Fruit fly (Drosophila melanogaster) whole organism, prepupa: Measurements from ENCODE around the gene Hs2st.
A peak's percentile ranks its signal among the peaks of the same experiment; 100 is the strongest.

Experiments used
- Blimp-1 ChIP-seq: fragments of 200-800 bp; sonication (Bioruptor generic); optimal IDR thresholded peaks from 3 replicates; lab custom pipeline; 2017; ENCODE audit warnings: missing biosample characterization, missing genetic modification characterization, mild to moderate bottlenecking, moderate library complexity, missing genetic modification reagents
- CG10631 ChIP-seq: fragments of 200-800 bp; sonication (Bioruptor generic); optimal IDR thresholded peaks from 2 replicates; lab custom pipeline; 2016; ENCODE audit warnings: missing biosample characterization, missing genetic modification characterization
- CG10669 ChIP-seq: fragments of 200-800 bp; sonication (Bioruptor generic); optimal IDR thresholded peaks from 3 replicates; lab custom pipeline; 2018; ENCODE audit warnings: missing biosample characterization, mild to moderate bottlenecking, missing genetic modification characterization, moderate library complexity
- CG11762 ChIP-seq: fragments of 200-800 bp; sonication (Bioruptor generic); optimal IDR thresholded peaks from 3 replicates; lab custom pipeline; 2016; ENCODE audit warnings: missing biosample characterization, missing genetic modification characterization; ENCODE audit not compliant: insufficient read depth
- CG11902 ChIP-seq: fragments of 200-800 bp; sonication (Bioruptor generic); optimal IDR thresholded peaks from 3 replicates; lab custom pipeline; 2016; ENCODE audit warnings: missing biosample characterization, missing genetic modification characterization
- CG15336 ChIP-seq: fragments of 200-800 bp; sonication (Bioruptor generic); IDR thresholded peaks from 2 replicates; pipeline ENCODE4 v1.3.6; 2022; ENCODE audit warnings: missing biosample characterization, missing genetic modification characterization
- CG1621 ChIP-seq: fragments of 200-800 bp; sonication (Bioruptor generic); optimal IDR thresholded peaks from 3 replicates; lab custom pipeline; 2018; ENCODE audit warnings: missing biosample characterization, mild to moderate bottlenecking, missing genetic modification characterization
- CG16779 ChIP-seq: fragments of 200-800 bp; sonication (Bioruptor generic); optimal IDR thresholded peaks from 3 replicates; lab custom pipeline; 2017; ENCODE audit warnings: missing biosample characterization, mild to moderate bottlenecking, missing genetic modification characterization
- CG3032 ChIP-seq: fragments of 200-800 bp; optimal IDR thresholded peaks from 2 replicates; lab custom pipeline; 2019; ENCODE audit warnings: missing biosample characterization, mild to moderate bottlenecking, missing genetic modification characterization, moderate library complexity
- CG31627 ChIP-seq: fragments of 200-800 bp; sonication (Bioruptor generic); optimal IDR thresholded peaks from 3 replicates; lab custom pipeline; 2016; ENCODE audit warnings: missing biosample characterization, missing genetic modification characterization
- CG32006 ChIP-seq: fragments of 200-800 bp; sonication (Bioruptor generic); optimal IDR thresholded peaks from 3 replicates; lab custom pipeline; 2017; ENCODE audit warnings: missing biosample characterization, mild to moderate bottlenecking, missing genetic modification characterization
- CG34406 ChIP-seq: fragments of 200-800 bp; sonication (Bioruptor generic); optimal IDR thresholded peaks from 3 replicates; lab custom pipeline; 2016; ENCODE audit warnings: missing biosample characterization, missing genetic modification characterization
- CG3919 ChIP-seq: fragments of 200-800 bp; sonication (Bioruptor generic); optimal IDR thresholded peaks from 3 replicates; lab custom pipeline; 2016; ENCODE audit warnings: missing biosample characterization, missing genetic modification characterization
- CG4318 ChIP-seq: fragments of 200-800 bp; sonication (Bioruptor generic); optimal IDR thresholded peaks from 3 replicates; lab custom pipeline; 2017; ENCODE audit warnings: missing biosample characterization, mild to moderate bottlenecking, missing genetic modification characterization
- CG6163 ChIP-seq: fragments of 200-800 bp; sonication (Bioruptor generic); IDR thresholded peaks from 3 replicates; pipeline ENCODE4 v1.3.6; 2022; ENCODE audit warnings: missing biosample characterization, missing genetic modification characterization
- CG6276 ChIP-seq: fragments of 200-800 bp; sonication (Bioruptor generic); optimal IDR thresholded peaks from 2 replicates; lab custom pipeline; 2017; ENCODE audit warnings: missing biosample characterization, mild to moderate bottlenecking, missing genetic modification characterization
- CG8119 ChIP-seq: fragments of 200-800 bp; sonication (Bioruptor generic); IDR thresholded peaks from 3 replicates; pipeline ENCODE4 v1.3.6; 2022; ENCODE audit warnings: missing biosample characterization, missing genetic modification characterization
- CG8632 ChIP-seq: fragments of 200-800 bp; sonication (Bioruptor generic); optimal IDR thresholded peaks from 3 replicates; lab custom pipeline; 2016; ENCODE audit warnings: missing biosample characterization, missing genetic modification characterization
- CG9139 ChIP-seq: fragments of 200-800 bp; sonication (Bioruptor generic); optimal IDR thresholded peaks from 3 replicates; lab custom pipeline; 2017; ENCODE audit warnings: missing biosample characterization, mild to moderate bottlenecking, missing genetic modification characterization
- Eip75B ChIP-seq: fragments of 200-800 bp; sonication (Bioruptor generic); optimal IDR thresholded peaks from 3 replicates; lab custom pipeline; 2016; ENCODE audit warnings: missing biosample characterization, missing genetic modification characterization
- Eip78C ChIP-seq: fragments of 200-800 bp; sonication (Bioruptor generic); peaks from one replicate; lab custom pipeline; 2016; ENCODE audit warnings: missing biosample characterization, missing genetic modification characterization
- Eip93F ChIP-seq: fragments of 200-800 bp; sonication (Bioruptor generic); optimal IDR thresholded peaks from 2 replicates; lab custom pipeline; 2016; ENCODE audit warnings: missing biosample characterization, mild to moderate bottlenecking, missing genetic modification characterization
- Ets21C ChIP-seq: fragments of 200-800 bp; sonication (Bioruptor generic); optimal IDR thresholded peaks from 3 replicates; lab custom pipeline; 2016; ENCODE audit warnings: missing biosample characterization, missing genetic modification characterization
- Gug ChIP-seq: fragments of 200-800 bp; sonication (Bioruptor generic); IDR thresholded peaks from 2 replicates; pipeline ENCODE4 v1.3.6; 2022; ENCODE audit warnings: missing biosample characterization, missing genetic modification characterization
- Hr38 ChIP-seq: sonication (Bioruptor generic); optimal IDR thresholded peaks from 2 replicates; lab custom pipeline; 2016; ENCODE audit warnings: missing biosample characterization, missing genetic modification characterization
- Hr4 ChIP-seq: fragments of 200-800 bp; sonication (Bioruptor generic); optimal IDR thresholded peaks from 3 replicates; lab custom pipeline; 2016; ENCODE audit warnings: missing biosample characterization, missing genetic modification characterization
- Lpt ChIP-seq: fragments of 200-800 bp; sonication (Bioruptor generic); optimal IDR thresholded peaks from 3 replicates; lab custom pipeline; 2016; ENCODE audit warnings: missing biosample characterization, missing genetic modification characterization
- OdsH ChIP-seq: fragments of 200-800 bp; sonication (Bioruptor generic); optimal IDR thresholded peaks from 3 replicates; lab custom pipeline; 2016; ENCODE audit warnings: missing biosample characterization, missing genetic modification characterization
- Smox ChIP-seq: fragments of 200-800 bp; sonication (Bioruptor generic); optimal IDR thresholded peaks from 3 replicates; lab custom pipeline; 2016; ENCODE audit warnings: missing biosample characterization, missing genetic modification characterization
- Sox14 ChIP-seq: fragments of 200-800 bp; sonication (Bioruptor generic); optimal IDR thresholded peaks from 3 replicates; lab custom pipeline; 2016; ENCODE audit warnings: missing biosample characterization, missing genetic modification characterization
- Sox15 ChIP-seq: fragments of 200-800 bp; sonication (Bioruptor generic); optimal IDR thresholded peaks from 3 replicates; lab custom pipeline; 2016; ENCODE audit warnings: missing biosample characterization, missing genetic modification characterization
- cyc ChIP-seq: fragments of 200-800 bp; sonication (Bioruptor generic); optimal IDR thresholded peaks from 3 replicates; lab custom pipeline; 2016; ENCODE audit warnings: missing biosample characterization, missing genetic modification characterization
- eg ChIP-seq: fragments of 200-800 bp; sonication (Bioruptor generic); IDR thresholded peaks from 3 replicates; pipeline ENCODE4 v1.3.6; 2022; ENCODE audit warnings: missing biosample characterization, missing genetic modification characterization
- esn ChIP-seq: fragments of 200-800 bp; sonication (Bioruptor generic); optimal IDR thresholded peaks from 2 replicates; lab custom pipeline; 2016; ENCODE audit warnings: missing biosample characterization, mild to moderate bottlenecking, missing genetic modification characterization, moderate library complexity
- fd59A ChIP-seq: fragments of 200-800 bp; sonication (Bioruptor generic); optimal IDR thresholded peaks from 2 replicates; lab custom pipeline; 2017; ENCODE audit warnings: missing biosample characterization, mild to moderate bottlenecking, missing genetic modification characterization, missing genetic modification reagents
- fd85E ChIP-seq: fragments of 200-800 bp; sonication (Bioruptor generic); optimal IDR thresholded peaks from 3 replicates; lab custom pipeline; 2016; ENCODE audit warnings: missing biosample characterization, missing genetic modification characterization
- lz ChIP-seq: fragments of 200-800 bp; sonication (Bioruptor generic); optimal IDR thresholded peaks from 3 replicates; lab custom pipeline; 2016; ENCODE audit warnings: missing biosample characterization, missing genetic modification characterization
- net ChIP-seq: fragments of 200-800 bp; sonication (Bioruptor generic); optimal IDR thresholded peaks from 3 replicates; lab custom pipeline; 2016; ENCODE audit warnings: missing biosample characterization, missing genetic modification characterization
- pdm3 ChIP-seq: fragments of 200-800 bp; sonication (Bioruptor generic); optimal IDR thresholded peaks from 3 replicates; lab custom pipeline; 2016; ENCODE audit warnings: missing biosample characterization, missing genetic modification characterization
- salr ChIP-seq, 2 experiments: fragments of 200-800 bp; sonication (Bioruptor generic); optimal IDR thresholded peaks; 3 replicates each; lab custom pipeline; 2016 to 2018; ENCODE audit warnings: missing biosample characterization in 2 of 2, missing genetic modification characterization in 2 of 2, mild to moderate bottlenecking in 1 of 2
- spab ChIP-seq: fragments of 200-800 bp; sonication (Bioruptor generic); optimal IDR thresholded peaks from 2 replicates; lab custom pipeline; 2017; ENCODE audit warnings: missing biosample characterization, mild to moderate bottlenecking, missing genetic modification characterization, missing genetic modification reagents
- svp ChIP-seq: fragments of 200-800 bp; sonication (Bioruptor generic); peaks from one replicate; lab custom pipeline; 2016; ENCODE audit warnings: missing biosample characterization, missing genetic modification characterization
- topi ChIP-seq: fragments of 200-800 bp; sonication (Bioruptor generic); optimal IDR thresholded peaks from 3 replicates; lab custom pipeline; 2016; ENCODE audit warnings: missing biosample characterization, missing genetic modification characterization
- vri ChIP-seq: fragments of 200-800 bp; sonication (Bioruptor generic); optimal IDR thresholded peaks from 3 replicates; lab custom pipeline; 2016; ENCODE audit warnings: missing biosample characterization, mild to moderate bottlenecking, missing genetic modification characterization

Hs2st gene

DNA sequence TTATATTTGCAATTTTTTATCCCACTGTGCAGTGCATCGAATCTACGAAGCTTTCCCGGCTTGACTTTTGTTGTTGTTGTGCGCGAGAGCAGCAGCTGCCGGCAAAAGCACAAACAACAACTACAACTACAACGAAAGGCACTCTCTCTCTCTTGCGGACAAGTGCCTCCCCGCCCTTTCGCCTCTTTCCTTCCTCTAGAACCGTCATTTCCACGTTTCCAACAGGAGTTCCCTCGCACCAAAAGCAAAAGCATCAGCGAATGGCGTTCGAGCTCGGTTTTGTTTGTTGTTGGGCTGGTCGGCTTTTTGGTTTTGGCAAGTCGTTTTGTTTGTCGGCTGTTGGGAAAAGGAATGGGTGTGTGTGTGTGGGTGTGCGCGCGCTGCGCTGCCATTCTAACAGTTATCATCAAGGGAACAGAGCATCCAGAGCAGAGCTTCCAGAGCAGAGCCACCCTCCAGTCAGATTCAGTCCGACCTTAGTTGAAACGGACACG, 19.3 kb upstream of the Hs2st start, which contains the start of gene tj:
Gene tj, plus strand, starts transcription at position 444 of the 494 bp plus-strand sequence.
- peak; percentile 60 for TF ChIP-seq svp (GFP tag; lab: Kevin White, UChicago)
- TF ChIP-seq eg (GFP tag; lab: Robert Waterston, UW), result no peak
- TF ChIP-seq vri (GFP tag; lab: Kevin White, UChicago), result no peak
- peak; percentile 12 for TF ChIP-seq Eip78C (GFP tag; lab: Kevin White, UChicago)
- TF ChIP-seq net (GFP tag; lab: Kevin White, UChicago), result no peak
- TF ChIP-seq CG32006 (GFP tag; lab: Kevin White, UChicago), result no peak
- TF ChIP-seq CG6163, result 0 out of 3 replicates have a peak, but pooled peaks have one; percentile 22
- TF ChIP-seq fd85E (GFP tag; lab: Kevin White, UChicago), result no peak
- no peak for TF ChIP-seq CG10631 (GFP tag; lab: Kevin White, UChicago)
- TF ChIP-seq Smox, result no peak
- TF ChIP-seq CG3032 (tag; lab: Kevin White, UChicago), result no peak
- TF ChIP-seq lz (GFP tag; lab: Kevin White, UChicago), result no peak

DNA sequence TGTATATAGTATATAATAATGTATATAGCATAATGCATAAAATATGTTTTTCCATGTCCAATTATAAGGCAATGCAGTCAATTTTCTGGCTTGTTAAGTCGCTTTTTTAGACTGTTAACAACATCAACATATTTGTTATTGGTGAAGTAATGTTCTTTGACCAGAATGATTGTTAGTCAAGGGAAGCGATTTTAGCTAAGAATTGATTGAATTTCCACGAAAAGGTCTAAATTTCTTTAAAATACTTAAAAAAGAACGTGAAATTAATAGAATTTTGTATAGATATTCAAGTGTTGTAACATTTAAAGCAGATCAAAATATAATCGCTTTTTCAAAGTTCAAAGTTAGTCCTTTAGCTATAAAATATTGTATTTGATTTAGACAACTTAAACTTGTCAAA, 18.9 kb upstream of the Hs2st start:
- no peak for TF ChIP-seq lz (GFP tag; lab: Kevin White, UChicago)
- TF ChIP-seq OdsH (GFP tag; lab: Kevin White, UChicago), result peak; percentile 17
- TF ChIP-seq CG10631 (GFP tag; lab: Kevin White, UChicago), result peak; percentile 24
- no peak for TF ChIP-seq Ets21C (GFP tag; lab: Kevin White, UChicago)
- TF ChIP-seq cyc (GFP tag; lab: Kevin White, UChicago), result no peak
- TF ChIP-seq vri (GFP tag; lab: Kevin White, UChicago), result no peak
- no peak for TF ChIP-seq Hr38 (GFP tag; lab: Kevin White, UChicago)
- TF ChIP-seq Eip78C (GFP tag; lab: Kevin White, UChicago), result peak; percentile 84
- TF ChIP-seq Smox, result no peak
- no peak for TF ChIP-seq fd59A (GFP tag; lab: Kevin White, UChicago)
- TF ChIP-seq spab (GFP tag; lab: Kevin White, UChicago), result peak; percentile 0
- TF ChIP-seq Sox15 (GFP tag; lab: Kevin White, UChicago), result no peak
- no peak for TF ChIP-seq CG8632 (GFP tag; lab: Kevin White, UChicago)
- no peak for TF ChIP-seq esn
- TF ChIP-seq CG1621 (tag; lab: Kevin White, UChicago), result no peak
- peak; percentile 9 for TF ChIP-seq CG3919 (GFP tag; lab: Kevin White, UChicago)
- TF ChIP-seq pdm3, result peak; percentile 1
- TF ChIP-seq CG16779 (tag; lab: Kevin White, UChicago), result no peak
- TF ChIP-seq Lpt (GFP tag; lab: Kevin White, UChicago), result no peak
- TF ChIP-seq CG6276, result peak; percentile 52
- no peak for TF ChIP-seq CG10669
- TF ChIP-seq CG3032 (tag; lab: Kevin White, UChicago), result peak; percentile 10
- no peak for TF ChIP-seq topi (GFP tag; lab: Kevin White, UChicago)
- peak; percentile 9 for TF ChIP-seq Hr4 (GFP tag; lab: Kevin White, UChicago)
- TF ChIP-seq Gug (GFP tag; lab: Robert Waterston, UW), result no peak
- no peak for TF ChIP-seq CG31627
- no peak for TF ChIP-seq eg (GFP tag; lab: Robert Waterston, UW)
- TF ChIP-seq salr (GFP tag; optimal IDR thresholded peaks at IDR 0.05; lab: Kevin White, UChicago), result peak in 1 of 2 experiments; percentile 36
- no peak for TF ChIP-seq net (GFP tag; lab: Kevin White, UChicago)
- no peak for TF ChIP-seq Eip75B
- no peak for TF ChIP-seq CG15336 (GFP tag; lab: Robert Waterston, UW)
- peak; percentile 75 for TF ChIP-seq CG32006 (GFP tag; lab: Kevin White, UChicago)
- TF ChIP-seq Eip93F (GFP tag; lab: Kevin White, UChicago), result no peak
- TF ChIP-seq CG11762, result no peak
- TF ChIP-seq CG34406, result no peak
- no peak for TF ChIP-seq Blimp-1 (GFP tag; lab: Kevin White, UChicago)
- TF ChIP-seq CG6163, result no peak
- TF ChIP-seq CG9139 (GFP tag; lab: Kevin White, UChicago), result no peak
- TF ChIP-seq CG11902 (GFP tag; lab: Kevin White, UChicago), result no peak
- TF ChIP-seq Sox14 (GFP tag; lab: Kevin White, UChicago), result peak; percentile 0
- TF ChIP-seq svp (GFP tag; lab: Kevin White, UChicago), result peak; percentile 48
- TF ChIP-seq fd85E (GFP tag; lab: Kevin White, UChicago), result no peak
- peak; percentile 58 for TF ChIP-seq CG4318
- no peak for TF ChIP-seq CG8119 (GFP tag; lab: Robert Waterston, UW)
